Worm (Caenorhabditis elegans): ENCODE data around the gene vit-3.
A peak's percentile ranks its signal among the peaks of the same experiment; 100 is the strongest.

The vit-3 gene

DNA sequence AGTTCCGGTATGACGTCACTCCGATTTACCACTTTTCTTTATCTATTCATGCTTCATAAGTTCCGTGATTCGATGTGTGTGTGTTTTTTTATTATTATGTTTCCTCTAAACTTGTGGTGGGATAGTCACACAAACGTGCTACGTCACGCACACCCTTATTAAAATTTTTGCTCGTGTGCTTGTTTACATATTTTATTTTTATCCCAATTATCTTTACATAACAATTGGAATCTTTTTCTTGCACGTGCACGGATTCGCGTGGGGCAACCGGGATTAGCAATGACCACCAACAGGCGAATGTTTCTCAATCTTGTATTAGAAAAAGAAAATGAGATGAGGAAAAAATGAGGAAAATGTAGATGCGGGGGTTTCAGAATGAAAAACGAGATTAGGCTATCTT is 18.2 kb upstream of the vit-3 start (continued):
- no peak for TF ChIP-seq snu-23 (GFP tag; optimal IDR thresholded peaks at IDR 0.05)
- TF ChIP-seq elt-3 (tag; optimal IDR thresholded peaks at IDR 0.05) = no peak
- no peak for TF ChIP-seq aha-1 (tag; optimal IDR thresholded peaks at IDR 0.05)
- TF ChIP-seq lin-14 (GFP tag; optimal IDR thresholded peaks at IDR 0.05) = no peak
- TF ChIP-seq lin-39 (tag; optimal IDR thresholded peaks at IDR 0.05) = no peak

ce11 chrX:3585625-3586024 is 13.3 kb upstream of the vit-3 start, which contains the start of gene T27A10.2:
Gene T27A10.2, plus strand, starts transcription at chrX:3585957.
- no peak for TF ChIP-seq efl-1 (optimal IDR thresholded peaks at IDR 0.05)
- TF ChIP-seq efl-1 (GFP tag; optimal IDR thresholded peaks at IDR 0.05 in 1 of 2) = peak in 1 of 2 experiments; percentile 52
- no peak for TF ChIP-seq nhr-71 (tag; optimal IDR thresholded peaks at IDR 0.05)
- peak; percentile 24 for TF ChIP-seq lin-14 (GFP tag; optimal IDR thresholded peaks at IDR 0.05)
- TF ChIP-seq mef-2 (tag; optimal IDR thresholded peaks at IDR 0.05) = no peak
- TF ChIP-seq lin-15B (tag; optimal IDR thresholded peaks at IDR 0.05) = no peak

ce11 chrX:3584481-3584880 is 12.1 kb upstream of the vit-3 start:
- TF ChIP-seq lin-14 (GFP tag; optimal IDR thresholded peaks at IDR 0.05) (peak; percentile 36), ces-1 (GFP tag; optimal IDR thresholded peaks at IDR 0.05) (peak; percentile 48), lsy-2 (tag; optimal IDR thresholded peaks at IDR 0.05) (no peak), nhr-71 (tag; optimal IDR thresholded peaks at IDR 0.05) (peak; percentile 7)

- TF ChIP-seq nhr-85 (tag) = no peak
- peak; percentile 81 for TF ChIP-seq fkh-8 (tag; optimal IDR thresholded peaks at IDR 0.05)
- no peak for TF ChIP-seq hlh-4 (tag; optimal IDR thresholded peaks at IDR 0.05)
- TF ChIP-seq mep-1 (tag; optimal IDR thresholded peaks at IDR 0.05) = no peak
- no peak for TF ChIP-seq nhr-237 (tag; optimal IDR thresholded peaks at IDR 0.05)
- no peak for TF ChIP-seq pqm-1 (tag; optimal IDR thresholded peaks at IDR 0.05)
- TF ChIP-seq egl-13 (tag; optimal IDR thresholded peaks at IDR 0.05) = peak; percentile 3
- no peak for TF ChIP-seq ets-5 (GFP tag; IDR thresholded peaks at IDR 0.05)
- no peak for TF ChIP-seq Y116A8C.19 (tag; optimal IDR thresholded peaks at IDR 0.05; ENCODE audit: borderline replicate concordance)
- no peak for TF ChIP-seq zag-1 (tag; optimal IDR thresholded peaks at IDR 0.05)
- TF ChIP-seq vab-15 (tag; optimal IDR thresholded peaks at IDR 0.05) = no peak
- peak; percentile 7 for TF ChIP-seq pax-3 (tag; optimal IDR thresholded peaks at IDR 0.05)
- no peak for TF ChIP-seq unc-130 (tag; optimal IDR thresholded peaks at IDR 0.05)
- no peak for TF ChIP-seq hlh-17 (GFP tag; optimal IDR thresholded peaks at IDR 0.05; ENCODE audit: borderline replicate concordance)
- TF ChIP-seq ztf-11 (tag; optimal IDR thresholded peaks at IDR 0.05) = no peak
- TF ChIP-seq nhr-71 (tag; optimal IDR thresholded peaks at IDR 0.05) = peak; percentile 28
- no peak for TF ChIP-seq F16B12.6 (tag; optimal IDR thresholded peaks at IDR 0.05)
- no peak for TF ChIP-seq ceh-88 (GFP tag; IDR thresholded peaks at IDR 0.05)
- no peak for TF ChIP-seq unc-62 (GFP tag; optimal IDR thresholded peaks at IDR 0.05)
- TF ChIP-seq mab-9 (GFP tag; IDR thresholded peaks at IDR 0.05) = no peak
- TF ChIP-seq ceh-63 (GFP tag; optimal IDR thresholded peaks at IDR 0.05) = no peak
- no peak for TF ChIP-seq efl-3 (GFP tag; optimal IDR thresholded peaks at IDR 0.05)
- TF ChIP-seq tlp-1 (tag; optimal IDR thresholded peaks at IDR 0.05) = no peak
- no peak for TF ChIP-seq alr-1 (tag; optimal IDR thresholded peaks at IDR 0.05; ENCODE audit: borderline replicate concordance)
- no peak for TF ChIP-seq nhr-90 (tag; optimal IDR thresholded peaks at IDR 0.05; ENCODE audit: poor library complexity)
- TF ChIP-seq nhr-47 (tag; optimal IDR thresholded peaks at IDR 0.05) = peak; percentile 25
- no peak for TF ChIP-seq mdl-1 (tag; optimal IDR thresholded peaks at IDR 0.05)
- TF ChIP-seq lir-3 (tag; optimal IDR thresholded peaks at IDR 0.05; ENCODE audit: poor library complexity) = no peak
- no peak for TF ChIP-seq dpl-1 (GFP tag; optimal IDR thresholded peaks at IDR 0.05)
- no peak for TF ChIP-seq zip-4 (GFP tag; optimal IDR thresholded peaks at IDR 0.05)
- TF ChIP-seq aha-1 (tag; optimal IDR thresholded peaks at IDR 0.05) = no peak
- TF ChIP-seq sox-4 (tag; optimal IDR thresholded peaks at IDR 0.05) = peak; percentile 44
- no peak for TF ChIP-seq ama-1 (optimal IDR thresholded peaks at IDR 0.05)
- no peak for TF ChIP-seq lin-13 (GFP tag; optimal IDR thresholded peaks at IDR 0.05)
- no peak for TF ChIP-seq nhr-12 (tag; optimal IDR thresholded peaks at IDR 0.05)
- TF ChIP-seq lin-15B (tag; optimal IDR thresholded peaks at IDR 0.05) = no peak
- no peak for TF ChIP-seq elt-3 (tag; optimal IDR thresholded peaks at IDR 0.05)
- no peak for TF ChIP-seq rnt-1 (tag; optimal IDR thresholded peaks at IDR 0.05)
- TF ChIP-seq dsc-1 (tag; optimal IDR thresholded peaks at IDR 0.05) = peak; percentile 93
Observed at ce11 chrX:3583436-3583835, 11.1 kb upstream of the vit-3 start.

All from whole organism, L1 larva.